Worm (Caenorhabditis elegans): ENCODE results near the gene ZK1248.11.

- TF ChIP-seq lsy-2 (tag; optimal IDR thresholded peaks at IDR 0.05), result no peak
- no peak for TF ChIP-seq nhr-77 (tag; optimal IDR thresholded peaks at IDR 0.05)
- no peak for TF ChIP-seq ama-1 (optimal IDR thresholded peaks at IDR 0.05)
- TF ChIP-seq lin-35 (GFP tag; optimal IDR thresholded peaks at IDR 0.05), result no peak
- TF ChIP-seq nhr-85 (tag), result no peak
- TF ChIP-seq elt-3 (tag; optimal IDR thresholded peaks at IDR 0.05), result no peak
- TF ChIP-seq dpl-1 (GFP tag; optimal IDR thresholded peaks at IDR 0.05), result no peak
- TF ChIP-seq unc-62 (GFP tag; optimal IDR thresholded peaks at IDR 0.05), result no peak
These were observed 38.0 kb downstream of the ZK1248.11 start, which contains the start of gene lect-2 for ce11 chrII:5790313-5790773.

All from whole organism, L1 larva.